Fruit fly (Drosophila melanogaster) whole organism, embryonic: ENCODE data around the gene dor.
A peak's percentile ranks its signal among the peaks of the same experiment; 100 is the strongest.

Experiments used
- Awh ChIP-seq: fragments of 200-800 bp; sonication (Bioruptor generic); IDR thresholded peaks from 2 replicates; pipeline ENCODE4, ENCODE4 v1.3.6; 2022; ENCODE audit warnings: missing biosample characterization, missing genetic modification characterization
- CG10654 ChIP-seq: fragments of 200-800 bp; sonication (Bioruptor generic); optimal IDR thresholded peaks from 2 replicates; lab custom pipeline; 2016; ENCODE audit warnings: missing biosample characterization, missing genetic modification characterization
- CG11504 ChIP-seq: fragments of 200-800 bp; sonication (Bioruptor generic); optimal IDR thresholded peaks from 3 replicates; lab custom pipeline; 2019; ENCODE audit warnings: missing biosample characterization, mild to moderate bottlenecking, missing genetic modification characterization, moderate library complexity
- CG13287 ChIP-seq: fragments of 200-800 bp; sonication (Bioruptor generic); IDR thresholded peaks from 2 replicates; pipeline ENCODE4 v1.3.6; 2022; ENCODE audit warnings: missing biosample characterization, missing genetic modification characterization; ENCODE audit not compliant: partially characterized antibody
- CG14965 ChIP-seq: fragments of 200-800 bp; sonication (Bioruptor generic); optimal IDR thresholded peaks from 2 replicates; lab custom pipeline; 2016; ENCODE audit warnings: missing biosample characterization, missing genetic modification characterization, borderline replicate concordance
- CG15073 ChIP-seq: fragments of 200-800 bp; sonication (Bioruptor generic); optimal IDR thresholded peaks from 2 replicates; lab custom pipeline; 2016; ENCODE audit warnings: missing biosample characterization, missing genetic modification characterization
- CG1603 ChIP-seq: fragments of 200-800 bp; sonication (Bioruptor generic); optimal IDR thresholded peaks from 2 replicates; lab custom pipeline; 2019; ENCODE audit warnings: missing biosample characterization, mild to moderate bottlenecking, missing genetic modification characterization, moderate library complexity
- CG1647 ChIP-seq: fragments of 200-800 bp; sonication (Bioruptor generic); optimal IDR thresholded peaks from 3 replicates; lab custom pipeline; 2016; ENCODE audit warnings: missing biosample characterization, missing genetic modification characterization
- CG17328 ChIP-seq: fragments of 200-800 bp; sonication (Bioruptor generic); IDR thresholded peaks from 2 replicates; pipeline ENCODE4 v1.3.6; 2022; ENCODE audit warnings: missing biosample characterization, missing genetic modification characterization
- CG17612 ChIP-seq: fragments of 200-800 bp; sonication (Bioruptor generic); IDR thresholded peaks from 2 replicates; pipeline ENCODE4 v1.3.6; 2022; ENCODE audit warnings: missing biosample characterization, missing genetic modification characterization
- CG17802 ChIP-seq: fragments of 200-800 bp; sonication (Bioruptor generic); optimal IDR thresholded peaks from 2 replicates; lab custom pipeline; 2018; ENCODE audit warnings: missing biosample characterization, mild to moderate bottlenecking, missing genetic modification characterization, moderate library complexity
- CG18764 ChIP-seq: fragments of 200-800 bp; sonication (Bioruptor generic); optimal IDR thresholded peaks from 3 replicates; lab custom pipeline; 2016; ENCODE audit warnings: missing biosample characterization, missing genetic modification characterization
- CG2875 ChIP-seq: fragments of 200-800 bp; sonication (Bioruptor generic); optimal IDR thresholded peaks from 2 replicates; lab custom pipeline; 2017; ENCODE audit warnings: missing biosample characterization, mild to moderate bottlenecking, missing genetic modification characterization, missing genetic modification reagents
- CG31388 ChIP-seq: fragments of 200-800 bp; sonication (Bioruptor generic); optimal IDR thresholded peaks from 2 replicates; lab custom pipeline; 2016; ENCODE audit warnings: missing biosample characterization, missing genetic modification characterization
- CG6813 ChIP-seq: fragments of 200-800 bp; sonication (Bioruptor generic); optimal IDR thresholded peaks from 2 replicates; lab custom pipeline; 2017; ENCODE audit warnings: missing biosample characterization, missing genetic modification characterization, mild to moderate bottlenecking, moderate library complexity, missing genetic modification reagents
- CG7271 ChIP-seq: fragments of 200-800 bp; sonication (Bioruptor generic); optimal IDR thresholded peaks from 2 replicates; lab custom pipeline; 2018; ENCODE audit warnings: missing biosample characterization, mild to moderate bottlenecking, missing genetic modification characterization, moderate library complexity
- CG7556 ChIP-seq: fragments of 200-800 bp; sonication (Bioruptor generic); optimal IDR thresholded peaks from 2 replicates; lab custom pipeline; 2017; ENCODE audit warnings: missing biosample characterization, mild to moderate bottlenecking, missing genetic modification characterization
- CG8478 ChIP-seq: fragments of >200 bp; optimal IDR thresholded peaks from 2 replicates; lab custom pipeline; 2018
- CG8944 ChIP-seq: fragments of 200-800 bp; sonication (Bioruptor generic); optimal IDR thresholded peaks from 3 replicates; lab custom pipeline; 2016; ENCODE audit warnings: missing biosample characterization, missing genetic modification characterization
- CG9876 ChIP-seq: fragments of 200-800 bp; sonication (Bioruptor generic); optimal IDR thresholded peaks from 2 replicates; lab custom pipeline; 2016; ENCODE audit warnings: missing biosample characterization, missing genetic modification characterization
- Dll ChIP-seq: fragments of 200-800 bp; sonication (Bioruptor generic); IDR thresholded peaks from 4 replicates; pipeline ENCODE4 v1.3.6; 2022; ENCODE audit warnings: missing biosample characterization, missing genetic modification characterization; ENCODE audit not compliant: partially characterized antibody
- E2f1 ChIP-seq: fragments of 200-800 bp; sonication (Bioruptor generic); IDR thresholded peaks from 2 replicates; pipeline ENCODE4 v1.3.6; 2022; ENCODE audit warnings: missing biosample characterization, missing genetic modification characterization
- Hr3 ChIP-seq: fragments of 200-800 bp; sonication (Bioruptor generic); optimal IDR thresholded peaks from 3 replicates; lab custom pipeline; 2016; ENCODE audit warnings: missing biosample characterization, missing genetic modification characterization
- Hr78 ChIP-seq, 2 experiments: fragments of 200-800 bp in 1 of 2; fragments of >200 bp in 1 of 2; sonication (Bioruptor generic) in 1 of 2; optimal IDR thresholded peaks; 2 replicates each; lab custom pipeline; 2017 to 2019; ENCODE audit warnings: missing biosample characterization in 2 of 2, missing genetic modification characterization in 2 of 2, mild to moderate bottlenecking in 1 of 2, moderate library complexity in 1 of 2
- Kr ChIP-seq: fragments of 200-800 bp; sonication (Bioruptor generic); optimal IDR thresholded peaks from 2 replicates; lab custom pipeline; 2017; ENCODE audit warnings: missing biosample characterization, mild to moderate bottlenecking, missing genetic modification characterization
- Opbp ChIP-seq: fragments of 200-800 bp; sonication (Bioruptor generic); IDR thresholded peaks from 3 replicates; pipeline ENCODE4 v1.3.6; 2022; ENCODE audit warnings: missing biosample characterization, missing genetic modification characterization; ENCODE audit not compliant: partially characterized antibody
- Pdp1 ChIP-seq, 2 experiments: fragments of 200-800 bp; sonication (Bioruptor generic); optimal IDR thresholded peaks; 3 replicates each; lab custom pipeline; 2016; ENCODE audit warnings: missing biosample characterization in 2 of 2, missing genetic modification characterization in 2 of 2, mild to moderate bottlenecking in 1 of 2, moderate library complexity in 1 of 2
- Sox100B ChIP-seq: fragments of 200-800 bp; sonication (Bioruptor generic); optimal IDR thresholded peaks from 3 replicates; lab custom pipeline; 2018; ENCODE audit warnings: missing biosample characterization, mild to moderate bottlenecking, missing genetic modification characterization
- Xbp1 ChIP-seq: fragments of 200-800 bp; sonication (Bioruptor generic); optimal IDR thresholded peaks from 3 replicates; lab custom pipeline; 2016; ENCODE audit warnings: missing biosample characterization, mild to moderate bottlenecking, missing genetic modification characterization
- ap ChIP-seq: fragments of 200-800 bp; sonication (Bioruptor generic); IDR thresholded peaks from 2 replicates; pipeline ENCODE4 v1.3.6; 2022; ENCODE audit warnings: missing biosample characterization, missing genetic modification characterization
- br ChIP-seq: fragments of >200 bp; optimal IDR thresholded peaks from 2 replicates; lab custom pipeline; 2017
- btn ChIP-seq: fragments of 200-800 bp; sonication (Bioruptor generic); optimal IDR thresholded peaks from 2 replicates; lab custom pipeline; 2016; ENCODE audit warnings: missing biosample characterization, missing genetic modification characterization
- danr ChIP-seq: fragments of 200-800 bp; sonication (Bioruptor generic); IDR thresholded peaks from 2 replicates; pipeline ENCODE4 v1.3.6; 2022; ENCODE audit warnings: missing biosample characterization, missing genetic modification characterization
- gem ChIP-seq: fragments of 200-800 bp; sonication (Bioruptor generic); optimal IDR thresholded peaks from 2 replicates; lab custom pipeline; 2019; ENCODE audit warnings: missing biosample characterization, mild to moderate bottlenecking, missing genetic modification characterization, moderate library complexity
- grau ChIP-seq: fragments of 200-800 bp; optimal IDR thresholded peaks from 3 replicates; lab custom pipeline; 2019; ENCODE audit warnings: missing biosample characterization, mild to moderate bottlenecking, missing genetic modification characterization, moderate library complexity
- jigr1 ChIP-seq: fragments of 200-800 bp; sonication (Bioruptor generic); IDR thresholded peaks from 3 replicates; pipeline ENCODE4 v1.3.6; 2022; ENCODE audit warnings: missing biosample characterization, missing genetic modification characterization
- jing ChIP-seq: fragments of 200-800 bp; sonication (Bioruptor generic); optimal IDR thresholded peaks from 2 replicates; lab custom pipeline; 2018; ENCODE audit warnings: missing biosample characterization, mild to moderate bottlenecking, missing genetic modification characterization
- klu ChIP-seq: fragments of 200-800 bp; sonication (Bioruptor generic); IDR thresholded peaks from 2 replicates; pipeline ENCODE4 v1.3.6; 2022; ENCODE audit warnings: missing biosample characterization, missing genetic modification characterization
- kni ChIP-seq: fragments of 200-800 bp; sonication (Bioruptor generic); optimal IDR thresholded peaks from 3 replicates; lab custom pipeline; 2017; ENCODE audit warnings: mild to moderate bottlenecking, missing biosample characterization, missing genetic modification reagents, missing genetic modification characterization
- nom ChIP-seq: fragments of 200-800 bp; sonication (Bioruptor generic); optimal IDR thresholded peaks from 2 replicates; lab custom pipeline; 2017; ENCODE audit warnings: missing biosample characterization, missing genetic modification characterization, mild to moderate bottlenecking, moderate library complexity, missing genetic modification reagents
- pnt ChIP-seq: fragments of 200-800 bp; sonication (Bioruptor generic); optimal IDR thresholded peaks from 3 replicates; lab custom pipeline; 2016; ENCODE audit warnings: missing biosample characterization, missing genetic modification characterization
- repo ChIP-seq: fragments of 200-800 bp; sonication (Bioruptor generic); optimal IDR thresholded peaks from 2 replicates; lab custom pipeline; 2016; ENCODE audit warnings: missing biosample characterization, missing genetic modification characterization
- schlank ChIP-seq: fragments of 200-800 bp; sonication (Bioruptor generic); optimal IDR thresholded peaks from 2 replicates; lab custom pipeline; 2018; ENCODE audit warnings: missing biosample characterization, mild to moderate bottlenecking, missing genetic modification characterization
- sens ChIP-seq: fragments of 200-800 bp; sonication (Bioruptor generic); peaks from one replicate; lab custom pipeline; 2016; ENCODE audit warnings: missing biosample characterization, missing genetic modification characterization
- tll ChIP-seq, 2 experiments: fragments of 200-800 bp in 1 of 2; fragments of >200 bp in 1 of 2; sonication (Bioruptor generic) in 1 of 2; optimal IDR thresholded peaks; 2 replicates each; lab custom pipeline; 2017 to 2019; ENCODE audit warnings: missing biosample characterization in 2 of 2, missing genetic modification characterization in 2 of 2, mild to moderate bottlenecking in 1 of 2, moderate library complexity in 1 of 2
- trh ChIP-seq: fragments of 200-800 bp; sonication (Bioruptor generic); optimal IDR thresholded peaks from 2 replicates; lab custom pipeline; 2016; ENCODE audit warnings: missing biosample characterization, missing genetic modification characterization
- tup ChIP-seq: fragments of 200-800 bp; sonication (Bioruptor generic); optimal IDR thresholded peaks from 2 replicates; lab custom pipeline; 2016; ENCODE audit warnings: missing biosample characterization, mild to moderate bottlenecking, missing genetic modification characterization, moderate library complexity
- twi ChIP-seq: fragments of 200-800 bp; optimal IDR thresholded peaks from 2 replicates; lab custom pipeline; 2019; ENCODE audit warnings: missing biosample characterization, mild to moderate bottlenecking, missing genetic modification characterization, moderate library complexity
- vfl ChIP-seq: fragments of 200-800 bp; sonication (Bioruptor generic); optimal IDR thresholded peaks from 2 replicates; lab custom pipeline; 2016; ENCODE audit warnings: missing biosample characterization, missing genetic modification characterization
- zen2 ChIP-seq: fragments of 200-800 bp; sonication (Bioruptor generic); IDR thresholded peaks from 3 replicates; pipeline ENCODE4 v1.3.6; 2022; ENCODE audit warnings: missing biosample characterization, missing genetic modification characterization; ENCODE audit not compliant: partially characterized antibody

dor gene

dm6 chrX:1669214-1669613, 4.4 kb downstream of the dor start, which contains the start of the genes CG3740 and hfw (continued):
- TF ChIP-seq jigr1 (GFP tag; lab: Robert Waterston, UW) (0 out of 3 replicates have a peak, but pooled peaks have one; percentile 18), ap (GFP tag; lab: Robert Waterston, UW) (peak; percentile 44; the same call in 1 of the 2 replicates), jing (GFP tag; lab: Kevin White, UChicago) (no peak), twi (tag; lab: Kevin White, UChicago) (peak; percentile 62), Kr (peak; percentile 20), tup (GFP tag; lab: Kevin White, UChicago) (peak; percentile 23), CG17612 (peak; percentile 28; the same call in 1 of the 2 replicates), zen2 (GFP tag; lab: Robert Waterston, UW) (peak; percentile 72; the same call in 1 of the 3 replicates), btn (no peak), E2f1 (GFP tag; lab: Robert Waterston, UW) (peak; percentile 84), CG15073 (GFP tag; lab: Kevin White, UChicago) (no peak), trh (GFP tag; lab: Kevin White, UChicago) (peak; percentile 29), gem (peak; percentile 88), vfl (GFP tag; lab: Kevin White, UChicago) (no peak), CG31388 (peak; percentile 30), Hr3 (GFP tag; lab: Kevin White, UChicago) (peak; percentile 76), CG17328 (peak; percentile 70), kni (GFP tag; lab: Kevin White, UChicago) (no peak), CG8944 (GFP tag; lab: Kevin White, UChicago) (peak; percentile 20), Hr78 (GFP tag; optimal IDR thresholded peaks at IDR 0.05; lab: Kevin White, UChicago) (no peak), CG14965 (GFP tag; lab: Kevin White, UChicago) (no peak), CG2875 (GFP tag; lab: Kevin White, UChicago) (no peak), CG7271 (tag; lab: Kevin White, UChicago) (peak; percentile 48), pnt (GFP tag; lab: Kevin White, UChicago) (peak; percentile 5), Opbp (GFP tag; lab: Robert Waterston, UW) (peak; percentile 79; the same call in 2 of the 3 replicates), Awh (GFP tag; lab: Robert Waterston, UW) (peak; percentile 66), danr (GFP tag; lab: Robert Waterston, UW) (peak; percentile 53; the same call in 1 of the 2 replicates), CG18764 (GFP tag; lab: Kevin White, UChicago) (peak; percentile 62), CG9876 (GFP tag; lab: Kevin White, UChicago) (no peak), CG13287 (peak; percentile 92), klu (GFP tag; lab: Robert Waterston, UW) (peak; percentile 47; the same call in 1 of the 2 replicates), Xbp1 (GFP tag; lab: Kevin White, UChicago) (peak; percentile 76), CG1647 (GFP tag; lab: Kevin White, UChicago) (no peak), br (lab: Kevin White, UChicago) (no peak), sens (no peak), CG17802 (tag; lab: Kevin White, UChicago) (no peak), CG7556 (no peak), Pdp1 (GFP tag; optimal IDR thresholded peaks at IDR 0.05; lab: Kevin White, UChicago) (peak; percentile 27 to 40), Dll (GFP tag; lab: Robert Waterston, UW) (peak; percentile 94), CG10654 (GFP tag; lab: Kevin White, UChicago) (peak; percentile 69), CG8478 (lab: Kevin White, UChicago) (no peak), CG1603 (tag; lab: Kevin White, UChicago) (no peak), CG6813 (GFP tag; lab: Kevin White, UChicago) (no peak), CG11504 (tag; lab: Kevin White, UChicago) (no peak), repo (GFP tag; lab: Kevin White, UChicago) (no peak), schlank (tag; lab: Kevin White, UChicago) (no peak), Sox100B (GFP tag; lab: Kevin White, UChicago) (no peak), grau (tag; lab: Kevin White, UChicago) (peak; percentile 78), nom (no peak), tll (GFP tag; optimal IDR thresholded peaks at IDR 0.05; lab: Kevin White, UChicago) (no peak)
